Worm (Caenorhabditis elegans) whole organism, L4 larva: ENCODE results near the gene gly-1.

Source experiments
- F44E2.7 ChIP-seq: fragments of 200-800 bp; sonication (Bioruptor generic); IDR thresholded peaks from 2 replicates; pipeline ENCODE4 v2.1.2; 2022; ENCODE audit warnings: missing genetic modification characterization, missing compliant biosample characterization
- T26A8.4 ChIP-seq: fragments of 200-800 bp; sonication (Bioruptor generic); IDR thresholded peaks from 2 replicates; pipeline ENCODE4 v1.3.6; 2022; ENCODE audit warnings: missing genetic modification characterization, missing compliant biosample characterization
- Y105C5A.15 ChIP-seq: fragments of 200-800 bp; sonication (Bioruptor generic); IDR thresholded peaks from 2 replicates; pipeline ENCODE4 v1.3.6; 2022; ENCODE audit warnings: missing genetic modification characterization, missing compliant biosample characterization
- ZK337.2 ChIP-seq: fragments of 200-800 bp; sonication (Bioruptor generic); IDR thresholded peaks from 2 replicates; pipeline ENCODE4 v1.3.6; 2022; ENCODE audit warnings: missing genetic modification reagents, missing genetic modification characterization, missing compliant biosample characterization
- aha-1 ChIP-seq: fragments of 150-350 bp; peaks from one replicate; lab custom pipeline; 2014; ENCODE audit warnings: missing biosample characterization, missing genetic modification characterization
- ama-1 ChIP-seq: fragments of 150-350 bp; optimal IDR thresholded peaks from 2 replicates; lab custom pipeline; 2014; ENCODE audit warnings: inconsistent platforms, mixed read lengths
- ceh-20 ChIP-seq: fragments of 200-800 bp; sonication (Bioruptor generic); IDR thresholded peaks from 2 replicates; pipeline ENCODE4 v1.3.6; 2022; ENCODE audit warnings: missing genetic modification reagents, missing genetic modification characterization, missing compliant biosample characterization
- ceh-28 ChIP-seq: fragments of 150-350 bp; optimal IDR thresholded peaks from 2 replicates; lab custom pipeline; 2014; ENCODE audit warnings: missing biosample characterization, missing genetic modification reagents, missing genetic modification characterization
- cey-2 ChIP-seq: sonication (generic microtip); optimal IDR thresholded peaks from 3 replicates; lab custom pipeline; 2017; ENCODE audit warnings: missing genetic modification characterization, mild to moderate bottlenecking, missing compliant biosample characterization, antibody characterized with exemption, borderline replicate concordance; ENCODE audit not compliant: insufficient read depth
- daf-16 ChIP-seq, 3 experiments: sonication (generic microtip); optimal IDR thresholded peaks; 2 replicates each; lab custom pipeline; 2016 to 2017; ENCODE audit warnings: missing genetic modification characterization in 3 of 3, missing genetic modification reagents in 3 of 3, mild to moderate bottlenecking in 2 of 3, missing compliant biosample characterization in 2 of 3, missing biosample characterization in 1 of 3, moderate library complexity in 1 of 3
- dmd-6 ChIP-seq: fragments of 200-800 bp; sonication (Bioruptor generic); IDR thresholded peaks from 2 replicates; pipeline ENCODE4 v1.3.6; 2022; ENCODE audit warnings: missing genetic modification reagents, missing genetic modification characterization, missing compliant biosample characterization
- dpl-1 ChIP-seq: fragments of 150-350 bp; optimal IDR thresholded peaks from 2 replicates; lab custom pipeline; 2014; ENCODE audit warnings: missing biosample characterization, missing genetic modification reagents, missing genetic modification characterization
- hif-1 ChIP-seq, 2 experiments: sonication (generic microtip); optimal IDR thresholded peaks; 2 replicates each; lab custom pipeline; 2016 to 2017; ENCODE audit warnings: missing compliant biosample characterization in 2 of 2, missing genetic modification characterization in 2 of 2, missing genetic modification reagents in 2 of 2, missing genotype in 2 of 2, mild to moderate bottlenecking in 1 of 2
- hlh-11 ChIP-seq: fragments of 200-800 bp; sonication (Bioruptor generic); optimal IDR thresholded peaks from 2 replicates; lab custom pipeline; 2018; ENCODE audit warnings: mild to moderate bottlenecking, missing genetic modification characterization, missing compliant biosample characterization
- hlh-30 ChIP-seq: sonication (generic microtip); optimal IDR thresholded peaks from 2 replicates; lab custom pipeline; 2017; ENCODE audit warnings: antibody characterized with exemption, mild to moderate bottlenecking, missing genetic modification characterization, missing compliant biosample characterization; ENCODE audit not compliant: insufficient read depth
- hmg-1.1 ChIP-seq: fragments of 200-800 bp; sonication (Bioruptor generic); IDR thresholded peaks from 2 replicates; pipeline ENCODE4 v1.3.6; 2022; ENCODE audit warnings: missing genetic modification reagents, missing genetic modification characterization, missing compliant biosample characterization
- lim-7 ChIP-seq: fragments of 200-800 bp; sonication (Bioruptor generic); IDR thresholded peaks from 2 replicates; pipeline ENCODE4 v1.3.6; 2022; ENCODE audit warnings: missing genetic modification characterization, missing compliant biosample characterization
- lin-38 ChIP-seq: fragments of 200-800 bp; sonication (Bioruptor generic); IDR thresholded peaks from 2 replicates; pipeline ENCODE4 v1.3.6; 2022; ENCODE audit warnings: missing genetic modification reagents, missing genetic modification characterization, missing compliant biosample characterization
- lsy-2 ChIP-seq, 2 experiments: fragments of 150-350 bp in 1 of 2; sonication (generic microtip) in 1 of 2; optimal IDR thresholded peaks; 2 replicates each; lab custom pipeline; 2014 to 2017; ENCODE audit warnings: missing biosample characterization in 2 of 2, missing genetic modification characterization in 2 of 2
- mdl-1 ChIP-seq, 2 experiments: fragments of 150-350 bp in 1 of 2; sonication (generic microtip) in 1 of 2; optimal IDR thresholded peaks; 2 replicates each; lab custom pipeline; 2014 to 2017; ENCODE audit warnings: missing biosample characterization in 2 of 2, missing genetic modification characterization in 2 of 2
- mes-2 ChIP-seq: sonication (generic microtip); optimal IDR thresholded peaks from 2 replicates; lab custom pipeline; 2016; ENCODE audit warnings: missing genotype, mild to moderate bottlenecking, missing genetic modification characterization, missing compliant biosample characterization; ENCODE audit not compliant: poor library complexity, severe bottlenecking
- mxl-3 ChIP-seq: fragments of 200-800 bp; sonication (Bioruptor generic); optimal IDR thresholded peaks from 2 replicates; lab custom pipeline; 2018; ENCODE audit warnings: mild to moderate bottlenecking, missing genetic modification characterization, missing compliant biosample characterization
- nhr-111 ChIP-seq: fragments of 200-800 bp; sonication (Bioruptor generic); optimal IDR thresholded peaks from 2 replicates; lab custom pipeline; 2018; ENCODE audit warnings: mild to moderate bottlenecking, missing genetic modification characterization, missing compliant biosample characterization
- nhr-237 ChIP-seq: sonication (generic microtip); optimal IDR thresholded peaks from 2 replicates; lab custom pipeline; 2017; ENCODE audit warnings: missing biosample characterization, missing genetic modification characterization
- nhr-25 ChIP-seq: sonication (generic microtip); optimal IDR thresholded peaks from 2 replicates; lab custom pipeline; 2017; ENCODE audit warnings: missing genetic modification characterization, mild to moderate bottlenecking, missing compliant biosample characterization, antibody characterized with exemption, moderate library complexity, borderline replicate concordance; ENCODE audit not compliant: insufficient read depth
- nhr-28 ChIP-seq: fragments of 150-350 bp; optimal IDR thresholded peaks from 2 replicates; lab custom pipeline; 2014; ENCODE audit warnings: missing biosample characterization, missing genetic modification characterization
- php-3 ChIP-seq: fragments of 200-800 bp; sonication (Bioruptor generic); IDR thresholded peaks from 2 replicates; pipeline ENCODE4 v1.3.6; 2022; ENCODE audit warnings: missing genetic modification reagents, missing genetic modification characterization, missing compliant biosample characterization
- snpc-1.2 ChIP-seq: fragments of 200-800 bp; sonication (Bioruptor generic); IDR thresholded peaks from 2 replicates; pipeline ENCODE4 v1.3.6; 2022; ENCODE audit warnings: missing genetic modification reagents, missing genetic modification characterization, missing compliant biosample characterization
- unc-130 ChIP-seq: sonication (generic microtip); optimal IDR thresholded peaks from 2 replicates; lab custom pipeline; 2016; ENCODE audit warnings: missing genetic modification reagents, missing genetic modification characterization, missing compliant biosample characterization
- unc-62 ChIP-seq, 3 experiments: fragments of 150-350 bp in 1 of 3; sonication (generic microtip); optimal IDR thresholded peaks in 2 of 3; peaks in 1 of 3; 1 replicate in 1 of 3; 2 replicates in 2 of 3; lab custom pipeline; 2014 to 2017; ENCODE audit warnings: missing biosample characterization in 3 of 3, missing genetic modification characterization in 3 of 3, missing genetic modification reagents in 3 of 3, missing genotype in 1 of 3
- zfp-3 ChIP-seq: fragments of 200-800 bp; sonication (Bioruptor generic); conservative IDR thresholded peaks from 2 replicates; pipeline ENCODE4 v1.3.6; 2022; ENCODE audit warnings: missing genetic modification reagents, missing genetic modification characterization, missing compliant biosample characterization

The gly-1 gene

DNA sequence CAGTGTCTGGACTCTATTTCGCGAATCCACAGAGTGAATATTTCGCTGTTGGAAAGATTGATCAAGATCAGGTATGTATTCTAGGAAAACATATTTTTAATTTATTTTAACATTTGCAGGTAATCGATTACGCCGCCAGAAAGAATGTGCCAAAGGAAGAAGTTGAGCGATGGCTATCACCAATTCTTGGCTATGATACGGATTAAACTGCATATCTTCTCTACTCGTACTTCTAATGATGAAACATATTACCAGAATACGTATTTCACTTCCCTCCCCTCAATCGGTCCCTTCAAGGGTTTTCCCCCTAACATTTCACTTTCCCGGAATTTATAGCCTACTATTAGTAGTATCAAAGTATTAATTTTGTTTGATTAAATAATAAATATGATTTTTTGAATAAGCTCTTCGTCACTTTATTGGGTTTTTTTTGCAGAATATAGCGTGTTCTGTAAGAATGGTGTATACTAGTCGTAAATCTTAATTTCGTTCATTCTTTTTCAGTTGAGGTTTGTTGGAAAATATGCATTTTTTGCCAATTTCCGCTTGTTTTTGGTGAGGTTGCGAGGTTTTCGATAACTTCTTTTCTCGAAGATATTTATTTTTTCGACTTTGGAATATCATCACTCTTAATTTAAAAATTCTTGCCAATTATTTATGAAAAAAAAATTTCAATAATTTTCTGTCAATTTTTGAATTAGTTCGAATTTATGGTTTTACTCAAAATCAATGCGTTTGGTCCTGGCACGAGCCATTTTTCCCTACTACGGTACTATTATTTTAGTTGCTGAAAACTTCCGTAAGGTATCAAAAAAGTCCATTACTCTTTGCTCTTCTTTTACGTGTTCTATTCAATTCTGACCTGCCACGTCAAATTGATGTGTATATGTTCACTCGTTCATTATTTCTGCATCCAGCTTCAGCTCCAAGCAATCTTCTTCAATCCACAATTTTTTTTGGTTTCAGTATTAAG is 29.0 kb upstream of the gly-1 start:
- TF ChIP-seq aha-1 (tag; lab: Kevin White, UChicago) (peak; percentile 95), dmd-6 (GFP tag; lab: Robert Waterston, UW) (peak; percentile 13; the same call in 1 of the 2 replicates), ama-1 (lab: Kevin White, UChicago) (peak; percentile 62), hif-1 (tag; optimal IDR thresholded peaks at IDR 0.05; lab: Kevin White, UChicago) (peak in 1 of 2 experiments; percentile 22), ceh-28 (tag; lab: Kevin White, UChicago) (no peak), cey-2 (tag; lab: Kevin White, UChicago) (no peak), nhr-237 (no peak), lin-38 (GFP tag; lab: Robert Waterston, UW) (peak; percentile 33; the same call in 1 of the 2 replicates), ceh-20 (GFP tag; lab: Robert Waterston, UW) (0 out of 2 replicates have a peak, but pooled peaks have one; percentile 7), F44E2.7 (GFP tag; lab: Robert Waterston, UW) (0 out of 2 replicates have a peak, but pooled peaks have one; percentile 62), nhr-111 (peak; percentile 5), php-3 (GFP tag; lab: Robert Waterston, UW) (peak; percentile 35; the same call in 1 of the 2 replicates), nhr-25 (tag; lab: Kevin White, UChicago) (no peak)

DNA sequence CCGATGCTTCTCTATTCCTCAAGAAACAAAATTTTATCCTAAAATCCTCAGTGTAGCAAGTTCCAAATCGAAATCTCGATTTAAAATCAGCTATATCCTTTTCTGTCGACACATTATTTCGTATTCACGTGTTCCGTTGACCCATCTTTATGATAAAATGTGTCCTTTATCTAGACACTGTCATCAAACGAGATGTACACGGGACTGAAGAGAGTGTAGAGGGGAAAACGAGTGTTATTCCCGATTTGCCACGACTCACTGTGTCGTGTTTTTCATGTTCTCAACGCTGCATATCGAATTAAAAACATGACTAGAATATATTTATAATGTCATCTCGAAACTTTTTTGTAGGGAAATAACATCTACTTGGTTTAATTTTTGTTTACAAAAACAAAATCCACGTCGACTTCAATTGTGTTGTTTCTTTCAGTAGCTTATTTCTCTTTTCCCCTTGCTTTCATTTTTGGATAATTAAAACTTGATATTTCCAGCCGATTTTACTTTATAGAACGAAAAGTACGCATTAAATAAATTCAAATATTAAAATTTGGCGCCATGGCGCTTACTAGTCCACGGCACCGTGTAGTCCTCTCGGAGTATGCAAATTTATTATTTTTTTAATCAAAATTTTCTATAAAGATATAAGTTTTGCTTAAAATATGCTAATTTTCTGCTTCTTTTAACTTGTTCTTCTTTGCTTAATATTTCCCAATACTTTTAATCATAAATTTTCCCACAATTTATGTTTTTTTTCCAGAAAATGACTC is 24.0 kb upstream of the gly-1 start, which contains the start of gene metr-1:
Gene metr-1 (plus strand): TSS at position 758 of the 767 bp plus-strand sequence.
- peak; percentile 83 for TF ChIP-seq dpl-1 (GFP tag; lab: Kevin White, UChicago)
- peak in 1 of 2 experiments; percentile 55 for TF ChIP-seq lsy-2 (tag; optimal IDR thresholded peaks at IDR 0.05; lab: Kevin White, UChicago)
- TF ChIP-seq hlh-30 (tag; lab: Kevin White, UChicago) = peak; percentile 55
- 0 out of 2 replicates have a peak, but pooled peaks have one; percentile 15 for TF ChIP-seq hmg-1.1
- TF ChIP-seq snpc-1.2 = no peak; the same call in 1 of the 2 replicates
- peak in 1 of 2 experiments; percentile 41 for TF ChIP-seq mdl-1 (tag; optimal IDR thresholded peaks at IDR 0.05; lab: Kevin White, UChicago)
- peak; percentile 66 for TF ChIP-seq unc-130 (GFP tag; lab: Kevin White, UChicago)
- peak; percentile 74 for TF ChIP-seq mxl-3 (GFP tag; lab: Kevin White, UChicago)
- peak; percentile 32 for TF ChIP-seq nhr-28
- 0 out of 2 replicates have a peak, but pooled peaks have one; percentile 34 for TF ChIP-seq ZK337.2 (GFP tag; lab: Robert Waterston, UW)
- peak; percentile 60 for TF ChIP-seq hlh-11
- no peak for TF ChIP-seq daf-16 (GFP tag; optimal IDR thresholded peaks at IDR 0.05; lab: Kevin White, UChicago)
- peak; percentile 63 for TF ChIP-seq daf-16 (tag; optimal IDR thresholded peaks at IDR 0.05; lab: Kevin White, UChicago)
- peak; percentile 43 for TF ChIP-seq lin-38 (GFP tag; lab: Robert Waterston, UW)
- peak in 1 of 2 experiments; percentile 28 for TF ChIP-seq unc-62 (GFP tag; optimal IDR thresholded peaks at IDR 0.05 in 1 of 2; lab: Kevin White, UChicago)
- TF ChIP-seq unc-62 (tag; optimal IDR thresholded peaks at IDR 0.05; lab: Kevin White, UChicago) = no peak
- TF ChIP-seq lim-7 (GFP tag; lab: Robert Waterston, UW) = 0 out of 2 replicates have a peak, but pooled peaks have one; percentile 23
- no peak for TF ChIP-seq zfp-3
- TF ChIP-seq mes-2 (tag; lab: Kevin White, UChicago) = peak; percentile 89
- TF ChIP-seq T26A8.4 (GFP tag; lab: Robert Waterston, UW) = no peak
- no peak for TF ChIP-seq Y105C5A.15 (GFP tag; lab: Robert Waterston, UW)
